Fruit fly (Drosophila melanogaster) whole organism, embryonic: ENCODE data around the gene mRpL17.

Experiments used
- B-H1 ChIP-seq: fragments of 200-800 bp; sonication (Bioruptor generic); IDR thresholded peaks from 3 replicates; pipeline ENCODE4 v1.3.6; 2022; ENCODE audit warnings: missing biosample characterization, missing genetic modification characterization
- CG13123 ChIP-seq: fragments of 200-800 bp; sonication (Bioruptor generic); optimal IDR thresholded peaks from 2 replicates; lab custom pipeline; 2016; ENCODE audit warnings: missing biosample characterization, missing genetic modification characterization
- CG4820 ChIP-seq: fragments of 200-800 bp; sonication (Bioruptor generic); optimal IDR thresholded peaks from 3 replicates; lab custom pipeline; 2016; ENCODE audit warnings: missing biosample characterization, missing genetic modification characterization
- gce ChIP-seq: fragments of 200-800 bp; sonication (Bioruptor generic); IDR thresholded peaks from 3 replicates; pipeline ENCODE4 v1.3.6; 2022; ENCODE audit warnings: missing biosample characterization, missing genetic modification characterization

DNA sequence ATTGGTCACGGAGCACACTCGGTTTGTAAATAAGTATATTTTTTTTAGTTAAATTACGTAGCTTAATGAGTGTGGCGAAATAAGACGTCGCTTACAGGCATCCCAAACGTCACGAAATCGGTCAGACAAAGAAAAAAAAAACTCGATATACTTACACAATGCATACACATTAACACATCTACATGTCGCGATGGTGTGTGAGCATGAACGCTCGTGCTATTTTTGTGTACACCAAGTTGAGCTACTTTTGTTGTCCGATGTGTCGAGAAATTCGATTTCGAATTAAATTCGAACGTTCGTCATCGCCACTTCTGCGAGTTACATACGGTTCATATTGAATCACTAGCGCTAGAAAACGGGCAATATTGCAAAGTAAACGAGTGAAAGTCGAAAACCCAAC lies 39.5 kb upstream of the mRpL17 start:
- TF ChIP-seq CG13123 (GFP tag; lab: Kevin White, UChicago) (no peak), B-H1 (GFP tag; lab: Robert Waterston, UW) (no peak), CG4820 (GFP tag; lab: Kevin White, UChicago) (no peak), gce (GFP tag; lab: Robert Waterston, UW) (no peak)
